Worm (Caenorhabditis elegans) whole organism, late embryonic: ENCODE measurements around the gene mrps-22.

ENCODE experiments used
- C08G9.2 ChIP-seq: sonication (generic microtip); optimal IDR thresholded peaks from 2 replicates; lab custom pipeline; 2016; ENCODE audit warnings: mild to moderate bottlenecking, missing genetic modification characterization, moderate library complexity, missing compliant biosample characterization
- F13H6.1 ChIP-seq: sonication (generic microtip); optimal IDR thresholded peaks from 2 replicates; lab custom pipeline; 2016; ENCODE audit warnings: missing genetic modification characterization, missing compliant biosample characterization
- K02D7.2 ChIP-seq: sonication (generic microtip); optimal IDR thresholded peaks from 2 replicates; lab custom pipeline; 2017; ENCODE audit warnings: mild to moderate bottlenecking, missing genetic modification characterization, missing compliant biosample characterization
- K09A11.1 ChIP-seq: sonication (generic microtip); optimal IDR thresholded peaks from 2 replicates; lab custom pipeline; 2017; ENCODE audit warnings: antibody characterized with exemption, mild to moderate bottlenecking, missing genetic modification characterization, missing compliant biosample characterization; ENCODE audit not compliant: insufficient read depth
- T23F11.4 ChIP-seq: fragments of 200-800 bp; sonication (Bioruptor generic); optimal IDR thresholded peaks from 2 replicates; lab custom pipeline; 2018; ENCODE audit warnings: mild to moderate bottlenecking, missing genetic modification characterization, missing compliant biosample characterization
- Y22D7AL.16 ChIP-seq: sonication (generic microtip); optimal IDR thresholded peaks from 2 replicates; lab custom pipeline; 2016; ENCODE audit warnings: missing genetic modification characterization, missing compliant biosample characterization
- ahr-1 ChIP-seq: sonication (generic microtip); optimal IDR thresholded peaks from 2 replicates; lab custom pipeline; 2016; ENCODE audit warnings: missing genetic modification characterization, missing compliant biosample characterization
- ama-1 ChIP-seq: fragments of 150-350 bp; optimal IDR thresholded peaks from 2 replicates; lab custom pipeline; 2014
- ceh-14 ChIP-seq: sonication (generic microtip); optimal IDR thresholded peaks from 2 replicates; lab custom pipeline; 2016; ENCODE audit warnings: missing genotype, missing genetic modification characterization, missing compliant biosample characterization
- ceh-18 ChIP-seq: sonication (generic microtip); optimal IDR thresholded peaks from 2 replicates; lab custom pipeline; 2016; ENCODE audit warnings: missing genetic modification characterization, missing compliant biosample characterization
- ceh-19 ChIP-seq: fragments of 200-800 bp; sonication (Bioruptor generic); optimal IDR thresholded peaks from 2 replicates; lab custom pipeline; 2018; ENCODE audit warnings: mild to moderate bottlenecking, missing genetic modification characterization, missing compliant biosample characterization
- ceh-24 ChIP-seq: sonication (generic microtip); optimal IDR thresholded peaks from 2 replicates; lab custom pipeline; 2016; ENCODE audit warnings: mild to moderate bottlenecking, missing genetic modification characterization, missing compliant biosample characterization
- ceh-30 ChIP-seq: fragments of 150-350 bp; optimal IDR thresholded peaks from 2 replicates; lab custom pipeline; 2014; ENCODE audit warnings: missing biosample characterization, missing genetic modification characterization
- ceh-31 ChIP-seq: sonication (generic microtip); optimal IDR thresholded peaks from 2 replicates; lab custom pipeline; 2016; ENCODE audit warnings: missing genetic modification characterization, missing compliant biosample characterization
- ceh-6 ChIP-seq: fragments of 200-800 bp; sonication (Bioruptor generic); optimal IDR thresholded peaks from 2 replicates; lab custom pipeline; 2018; ENCODE audit warnings: mild to moderate bottlenecking, missing genetic modification characterization, missing compliant biosample characterization
- ceh-9 ChIP-seq: sonication (generic microtip); optimal IDR thresholded peaks from 2 replicates; lab custom pipeline; 2016; ENCODE audit warnings: mild to moderate bottlenecking, missing genetic modification characterization, inconsistent platforms, missing compliant biosample characterization
- dmd-4 ChIP-seq: sonication (generic microtip); optimal IDR thresholded peaks from 2 replicates; lab custom pipeline; 2016; ENCODE audit warnings: borderline replicate concordance, missing genetic modification characterization, missing compliant biosample characterization
- dve-1 ChIP-seq: sonication (generic microtip); optimal IDR thresholded peaks from 2 replicates; lab custom pipeline; 2017; ENCODE audit warnings: antibody characterized with exemption, mild to moderate bottlenecking, missing genetic modification characterization, missing compliant biosample characterization
- elt-2 ChIP-seq: sonication (generic microtip); optimal IDR thresholded peaks from 2 replicates; lab custom pipeline; 2016; ENCODE audit warnings: missing genetic modification reagents, missing genetic modification characterization, missing compliant biosample characterization
- elt-4 ChIP-seq: sonication (generic microtip); optimal IDR thresholded peaks from 2 replicates; lab custom pipeline; 2016; ENCODE audit warnings: missing genetic modification characterization, missing compliant biosample characterization
- ets-4 ChIP-seq: sonication (generic microtip); optimal IDR thresholded peaks from 2 replicates; lab custom pipeline; 2016; ENCODE audit warnings: missing genetic modification characterization, missing compliant biosample characterization
- eyg-1 ChIP-seq: sonication (generic microtip); optimal IDR thresholded peaks from 2 replicates; lab custom pipeline; 2016; ENCODE audit warnings: missing genotype, missing genetic modification characterization, missing compliant biosample characterization
- fax-1 ChIP-seq: sonication (generic microtip); optimal IDR thresholded peaks from 2 replicates; lab custom pipeline; 2016; ENCODE audit warnings: missing genotype, missing genetic modification characterization, missing compliant biosample characterization
- fkh-10 ChIP-seq: fragments of 150-350 bp; optimal IDR thresholded peaks from 2 replicates; lab custom pipeline; 2014; ENCODE audit warnings: missing biosample characterization, missing genetic modification reagents, missing genetic modification characterization
- fkh-6 ChIP-seq: sonication (generic microtip); optimal IDR thresholded peaks from 2 replicates; lab custom pipeline; 2016; ENCODE audit warnings: missing genetic modification characterization, missing compliant biosample characterization
- gmeb-2 ChIP-seq: sonication (generic microtip); optimal IDR thresholded peaks from 2 replicates; lab custom pipeline; 2016; ENCODE audit warnings: missing genetic modification characterization, inconsistent platforms, missing compliant biosample characterization
- hlh-8 ChIP-seq: sonication (generic microtip); optimal IDR thresholded peaks from 2 replicates; lab custom pipeline; 2016; ENCODE audit warnings: missing genotype, missing genetic modification characterization, missing compliant biosample characterization
- lin-11 ChIP-seq: fragments of 200-800 bp; sonication (Bioruptor generic); optimal IDR thresholded peaks from 2 replicates; lab custom pipeline; 2018; ENCODE audit warnings: mild to moderate bottlenecking, missing genetic modification characterization, missing compliant biosample characterization
- madf-2 ChIP-seq: sonication (generic microtip); optimal IDR thresholded peaks from 2 replicates; lab custom pipeline; 2017; ENCODE audit warnings: missing genetic modification characterization, missing compliant biosample characterization
- nhr-11 ChIP-seq: fragments of 150-350 bp; optimal IDR thresholded peaks from 2 replicates; lab custom pipeline; 2014; ENCODE audit warnings: missing biosample characterization, missing genetic modification characterization
- nhr-232 ChIP-seq: sonication (generic microtip); optimal IDR thresholded peaks from 2 replicates; lab custom pipeline; 2016; ENCODE audit warnings: missing genetic modification characterization, missing compliant biosample characterization
- npax-4 ChIP-seq: sonication (generic microtip); optimal IDR thresholded peaks from 2 replicates; lab custom pipeline; 2016; ENCODE audit warnings: missing genetic modification characterization, missing compliant biosample characterization
- odd-2 ChIP-seq: sonication (generic microtip); optimal IDR thresholded peaks from 2 replicates; lab custom pipeline; 2017; ENCODE audit warnings: antibody characterized with exemption, mild to moderate bottlenecking, missing genetic modification characterization, missing compliant biosample characterization
- pat-9 ChIP-seq: fragments of 200-800 bp; sonication (Bioruptor generic); optimal IDR thresholded peaks from 2 replicates; lab custom pipeline; 2018; ENCODE audit warnings: mild to moderate bottlenecking, missing genetic modification characterization, moderate library complexity, missing compliant biosample characterization
- pha-4 ChIP-seq: fragments of 150-350 bp; optimal IDR thresholded peaks from 2 replicates; lab custom pipeline; 2018; ENCODE audit warnings: missing biosample characterization, missing genetic modification reagents, missing genetic modification characterization
- pqm-1 ChIP-seq: sonication (generic microtip); optimal IDR thresholded peaks from 2 replicates; lab custom pipeline; 2016; ENCODE audit warnings: missing genetic modification characterization, missing compliant biosample characterization
- pros-1 ChIP-seq: fragments of 150-350 bp; optimal IDR thresholded peaks from 2 replicates; lab custom pipeline; 2014; ENCODE audit warnings: missing biosample characterization, missing genetic modification reagents, missing genetic modification characterization
- ref-2 ChIP-seq: sonication (generic microtip); optimal IDR thresholded peaks from 2 replicates; lab custom pipeline; 2016; ENCODE audit warnings: missing genetic modification characterization, missing compliant biosample characterization
- rnt-1 ChIP-seq: sonication (generic microtip); optimal IDR thresholded peaks from 2 replicates; lab custom pipeline; 2016; ENCODE audit warnings: missing genetic modification characterization, missing compliant biosample characterization
- sdc-2 ChIP-seq: sonication (generic microtip); optimal IDR thresholded peaks from 2 replicates; lab custom pipeline; 2016; ENCODE audit warnings: missing genotype, missing genetic modification characterization, missing compliant biosample characterization
- sox-2 ChIP-seq: fragments of 200-800 bp; sonication (Bioruptor generic); IDR thresholded peaks from 2 replicates; pipeline ENCODE4 v1.3.6; 2022; ENCODE audit warnings: missing genetic modification reagents, missing genetic modification characterization, missing compliant biosample characterization
- syd-9 ChIP-seq: sonication (generic microtip); optimal IDR thresholded peaks from 2 replicates; lab custom pipeline; 2016; ENCODE audit warnings: mild to moderate bottlenecking, missing genetic modification characterization, moderate library complexity, missing compliant biosample characterization
- tbx-2 ChIP-seq: sonication (generic microtip); optimal IDR thresholded peaks from 2 replicates; lab custom pipeline; 2016; ENCODE audit warnings: missing genetic modification characterization, missing compliant biosample characterization
- tbx-7 ChIP-seq: sonication (generic microtip); optimal IDR thresholded peaks from 2 replicates; lab custom pipeline; 2016; ENCODE audit warnings: missing genotype, missing genetic modification characterization, missing compliant biosample characterization
- ttx-3 ChIP-seq: sonication (generic microtip); optimal IDR thresholded peaks from 2 replicates; lab custom pipeline; 2016; ENCODE audit warnings: missing genetic modification reagents, missing genetic modification characterization, missing compliant biosample characterization
- unc-3 ChIP-seq, 2 experiments: fragments of 200-800 bp in 1 of 2; sonication (Bioruptor generic) in 1 of 2; sonication (generic microtip) in 1 of 2; conservative IDR thresholded peaks in 1 of 2; optimal IDR thresholded peaks in 1 of 2; 2 replicates each; pipeline versions ENCODE4 v1.3.6 to Lab custom; 2016 to 2022; ENCODE audit warnings: missing compliant biosample characterization in 2 of 2, missing genetic modification characterization in 2 of 2, missing genetic modification reagents in 1 of 2
- unc-42 ChIP-seq: sonication (generic microtip); optimal IDR thresholded peaks from 2 replicates; lab custom pipeline; 2016; ENCODE audit warnings: missing genotype, missing genetic modification characterization, missing compliant biosample characterization
- unc-55 ChIP-seq: sonication (generic microtip); optimal IDR thresholded peaks from 2 replicates; lab custom pipeline; 2017; ENCODE audit warnings: missing biosample characterization, missing genetic modification reagents, missing genetic modification characterization
- unc-86 ChIP-seq: sonication (generic microtip); optimal IDR thresholded peaks from 2 replicates; lab custom pipeline; 2016; ENCODE audit warnings: missing genetic modification characterization, missing compliant biosample characterization
- zip-5 ChIP-seq: sonication (generic microtip); optimal IDR thresholded peaks from 2 replicates; lab custom pipeline; 2016; ENCODE audit warnings: missing genetic modification characterization, missing compliant biosample characterization
- ztf-16 ChIP-seq: sonication (generic microtip); optimal IDR thresholded peaks from 2 replicates; lab custom pipeline; 2017; ENCODE audit warnings: missing genetic modification characterization, missing compliant biosample characterization

Gene mrps-22

DNA sequence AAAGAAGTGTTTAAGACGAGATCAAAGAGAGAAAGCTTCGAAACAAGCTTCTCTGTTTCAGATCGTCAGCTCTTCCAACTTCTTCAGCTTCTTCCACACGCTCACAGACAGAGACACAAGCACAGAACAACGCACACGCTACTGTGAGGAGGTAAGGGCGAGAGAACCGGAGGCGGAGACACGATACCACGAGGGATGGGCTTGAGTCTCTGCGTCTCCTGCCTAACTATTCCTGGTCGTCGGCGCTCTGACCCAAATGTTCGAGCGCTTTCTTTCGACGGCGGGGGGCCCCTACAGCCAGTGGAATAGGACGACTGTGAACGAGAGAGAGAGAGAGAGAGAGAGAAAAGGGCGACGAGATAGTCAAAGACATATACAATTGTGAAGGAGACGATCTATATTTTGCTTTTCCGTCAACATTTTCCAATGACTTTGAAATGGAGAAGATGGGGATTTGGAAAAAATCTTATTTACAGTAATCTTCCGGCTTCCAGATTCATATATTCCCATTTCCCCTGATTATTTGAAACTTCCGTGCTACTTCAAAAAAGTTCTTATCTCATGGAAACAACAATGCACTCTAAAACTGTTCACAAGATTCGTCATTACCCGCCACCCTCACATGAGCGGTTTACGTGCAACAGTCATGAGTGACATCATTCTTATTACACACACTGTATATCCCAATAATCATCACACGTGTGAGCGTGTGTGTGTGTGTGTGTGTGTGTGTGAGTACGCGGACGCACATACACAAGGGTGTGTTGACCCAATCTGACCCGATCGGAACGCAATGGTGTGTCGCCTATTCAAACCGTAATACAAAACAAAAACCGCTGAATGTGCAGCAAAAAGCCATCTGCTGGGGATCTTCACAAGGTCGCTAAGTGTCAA, 33.4 kb upstream of the mrps-22 start:
- TF ChIP-seq ahr-1: no peak
- TF ChIP-seq ceh-9 (tag; lab: Kevin White, UChicago): no peak
- no peak for TF ChIP-seq tbx-7
- TF ChIP-seq ceh-30 (tag; lab: Kevin White, UChicago): no peak
- peak; percentile 73 for TF ChIP-seq pros-1 (tag; lab: Kevin White, UChicago)
- TF ChIP-seq rnt-1: peak; percentile 67
- no peak for TF ChIP-seq ceh-19 (GFP tag; lab: Kevin White, UChicago)
- TF ChIP-seq ceh-31 (tag; lab: Kevin White, UChicago): peak; percentile 81
- TF ChIP-seq syd-9 (tag; lab: Kevin White, UChicago): peak; percentile 25
- no peak for TF ChIP-seq odd-2 (tag; lab: Kevin White, UChicago)
- TF ChIP-seq hlh-8 (tag; lab: Kevin White, UChicago): no peak
- TF ChIP-seq ceh-6 (GFP tag; lab: Kevin White, UChicago): no peak
- TF ChIP-seq pha-4 (tag; lab: Kevin White, UChicago): peak; percentile 11
- peak; percentile 88 for TF ChIP-seq ama-1 (lab: Kevin White, UChicago)
- no peak for TF ChIP-seq nhr-11 (tag; lab: Kevin White, UChicago)
- peak; percentile 76 for TF ChIP-seq ets-4 (tag; lab: Kevin White, UChicago)
- peak; percentile 38; the same call in 1 of the 2 replicates for TF ChIP-seq unc-3 (GFP tag; conservative IDR thresholded peaks at IDR 0.05; lab: Robert Waterston, UW)
- no peak for TF ChIP-seq unc-3 (tag; optimal IDR thresholded peaks at IDR 0.05; lab: Kevin White, UChicago)
- TF ChIP-seq fax-1 (tag; lab: Kevin White, UChicago): no peak
- TF ChIP-seq npax-4 (tag; lab: Kevin White, UChicago): no peak
- peak; percentile 90 for TF ChIP-seq ref-2 (tag; lab: Kevin White, UChicago)
- TF ChIP-seq sdc-2 (tag; lab: Kevin White, UChicago): peak; percentile 30
- TF ChIP-seq zip-5 (tag; lab: Kevin White, UChicago): no peak
- TF ChIP-seq elt-2 (tag; lab: Kevin White, UChicago): no peak
- peak; percentile 88 for TF ChIP-seq ceh-18 (tag; lab: Kevin White, UChicago)
- TF ChIP-seq tbx-2 (tag; lab: Kevin White, UChicago): peak; percentile 62
- no peak for TF ChIP-seq sox-2 (GFP tag; lab: Robert Waterston, UW)
- TF ChIP-seq T23F11.4 (GFP tag; lab: Kevin White, UChicago): peak; percentile 30
- TF ChIP-seq unc-55 (GFP tag; lab: Kevin White, UChicago): peak; percentile 28
- TF ChIP-seq gmeb-2 (tag; lab: Kevin White, UChicago): peak; percentile 2
- TF ChIP-seq madf-2 (tag; lab: Kevin White, UChicago): peak; percentile 18
- no peak for TF ChIP-seq K02D7.2 (tag; lab: Kevin White, UChicago)
- TF ChIP-seq pat-9 (tag; lab: Kevin White, UChicago): no peak
- TF ChIP-seq dmd-4 (tag; lab: Kevin White, UChicago): no peak
- TF ChIP-seq lin-11 (tag; lab: Kevin White, UChicago): no peak
- TF ChIP-seq ztf-16: peak; percentile 5
- peak; percentile 61 for TF ChIP-seq ceh-14 (tag; lab: Kevin White, UChicago)
- no peak for TF ChIP-seq unc-86
- no peak for TF ChIP-seq eyg-1 (tag; lab: Kevin White, UChicago)
- peak; percentile 15 for TF ChIP-seq K09A11.1 (tag; lab: Kevin White, UChicago)
- peak; percentile 31 for TF ChIP-seq F13H6.1 (tag; lab: Kevin White, UChicago)
- TF ChIP-seq ttx-3 (tag; lab: Kevin White, UChicago): no peak
- TF ChIP-seq ceh-24: no peak
- no peak for TF ChIP-seq fkh-10 (GFP tag; lab: Kevin White, UChicago)
- TF ChIP-seq fkh-6 (tag; lab: Kevin White, UChicago): no peak
- peak; percentile 70 for TF ChIP-seq unc-42
- TF ChIP-seq nhr-232 (tag; lab: Kevin White, UChicago): no peak
- peak; percentile 32 for TF ChIP-seq pqm-1 (tag; lab: Kevin White, UChicago)
- TF ChIP-seq Y22D7AL.16 (tag; lab: Kevin White, UChicago): no peak
- TF ChIP-seq dve-1 (tag; lab: Kevin White, UChicago): peak; percentile 37
- no peak for TF ChIP-seq elt-4 (tag; lab: Kevin White, UChicago)
- peak; percentile 6 for TF ChIP-seq C08G9.2
